Worm (Caenorhabditis elegans) whole organism, L2 larva: Measurements from ENCODE around the gene oac-57.

Source experiments
- ama-1 ChIP-seq: fragments of 150-350 bp; optimal IDR thresholded peaks from 2 replicates; lab custom pipeline; 2018; ENCODE audit warnings: inconsistent platforms
- elt-1 ChIP-seq: fragments of 150-350 bp; optimal IDR thresholded peaks from 2 replicates; lab custom pipeline; 2014; ENCODE audit warnings: missing biosample characterization, missing genetic modification characterization
- lin-11 ChIP-seq: fragments of 150-350 bp; sonication (generic microtip); optimal IDR thresholded peaks from 2 replicates; lab custom pipeline; 2014; ENCODE audit warnings: missing biosample characterization, missing genetic modification characterization, inconsistent platforms, mixed read lengths
- lin-13 ChIP-seq: fragments of 150-350 bp; optimal IDR thresholded peaks from 2 replicates; lab custom pipeline; 2014; ENCODE audit warnings: missing biosample characterization, missing genetic modification reagents, missing genetic modification characterization
- nhr-11 ChIP-seq: fragments of 150-350 bp; optimal IDR thresholded peaks from 2 replicates; lab custom pipeline; 2014; ENCODE audit warnings: missing biosample characterization, missing genetic modification characterization
- nhr-23 ChIP-seq: fragments of 150-350 bp; optimal IDR thresholded peaks from 2 replicates; lab custom pipeline; 2014; ENCODE audit warnings: missing biosample characterization, missing genetic modification reagents, missing genetic modification characterization
- sem-4 ChIP-seq: fragments of 150-350 bp; optimal IDR thresholded peaks from 2 replicates; lab custom pipeline; 2014; ENCODE audit warnings: missing biosample characterization, missing genetic modification reagents, missing genetic modification characterization
- skn-1 ChIP-seq: sonication (generic microtip); optimal IDR thresholded peaks from 2 replicates; lab custom pipeline; 2017; ENCODE audit warnings: missing biosample characterization, missing genetic modification characterization
- unc-55 ChIP-seq: fragments of 150-350 bp; sonication (generic microtip); optimal IDR thresholded peaks from 3 replicates; lab custom pipeline; 2014; ENCODE audit warnings: missing biosample characterization, missing genetic modification reagents, missing genetic modification characterization
- unc-62 ChIP-seq: fragments of 150-350 bp; optimal IDR thresholded peaks from 2 replicates; lab custom pipeline; 2014; ENCODE audit warnings: missing biosample characterization, missing genetic modification reagents, missing genetic modification characterization
- ztf-11 ChIP-seq: sonication (generic microtip); optimal IDR thresholded peaks from 2 replicates; lab custom pipeline; 2017; ENCODE audit warnings: missing biosample characterization, missing genetic modification characterization

ce11 chrIV:12335798-12336197 lies 28.2 kb upstream of the oac-57 start, which contains the start of gene F19B6.1:
- TF ChIP-seq unc-62 (GFP tag; lab: Kevin White, UChicago) (no peak), unc-55 (GFP tag; lab: Kevin White, UChicago) (no peak), lin-11 (tag; lab: Kevin White, UChicago) (no peak), nhr-23 (tag; lab: Kevin White, UChicago) (no peak), skn-1 (tag; lab: Kevin White, UChicago) (no peak), nhr-11 (tag; lab: Kevin White, UChicago) (no peak), elt-1 (tag; lab: Kevin White, UChicago) (no peak), ama-1 (lab: Kevin White, UChicago) (no peak), ztf-11 (tag; lab: Kevin White, UChicago) (no peak), lin-13 (GFP tag; lab: Kevin White, UChicago) (no peak), sem-4 (tag; lab: Kevin White, UChicago) (no peak)
